Worm (Caenorhabditis elegans) whole organism, late embryonic: Measurements from ENCODE around the gene F41C6.7.

Experiments
- C08G9.2 ChIP-seq: sonication (generic microtip); optimal IDR thresholded peaks from 2 replicates; lab custom pipeline; 2016; ENCODE audit warnings: mild to moderate bottlenecking, missing genetic modification characterization, moderate library complexity, missing compliant biosample characterization
- F13H6.1 ChIP-seq: sonication (generic microtip); optimal IDR thresholded peaks from 2 replicates; lab custom pipeline; 2016; ENCODE audit warnings: missing genetic modification characterization, missing compliant biosample characterization
- K02D7.2 ChIP-seq: sonication (generic microtip); optimal IDR thresholded peaks from 2 replicates; lab custom pipeline; 2017; ENCODE audit warnings: mild to moderate bottlenecking, missing genetic modification characterization, missing compliant biosample characterization
- T23F11.4 ChIP-seq: fragments of 200-800 bp; sonication (Bioruptor generic); optimal IDR thresholded peaks from 2 replicates; lab custom pipeline; 2018; ENCODE audit warnings: mild to moderate bottlenecking, missing genetic modification characterization, missing compliant biosample characterization
- Y22D7AL.16 ChIP-seq: sonication (generic microtip); optimal IDR thresholded peaks from 2 replicates; lab custom pipeline; 2016; ENCODE audit warnings: missing genetic modification characterization, missing compliant biosample characterization
- ama-1 ChIP-seq: fragments of 150-350 bp; optimal IDR thresholded peaks from 2 replicates; lab custom pipeline; 2014
- ceh-18 ChIP-seq: sonication (generic microtip); optimal IDR thresholded peaks from 2 replicates; lab custom pipeline; 2016; ENCODE audit warnings: missing genetic modification characterization, missing compliant biosample characterization
- ceh-24 ChIP-seq: sonication (generic microtip); optimal IDR thresholded peaks from 2 replicates; lab custom pipeline; 2016; ENCODE audit warnings: mild to moderate bottlenecking, missing genetic modification characterization, missing compliant biosample characterization
- ceh-30 ChIP-seq: fragments of 150-350 bp; optimal IDR thresholded peaks from 2 replicates; lab custom pipeline; 2014; ENCODE audit warnings: missing biosample characterization, missing genetic modification characterization
- ceh-31 ChIP-seq: sonication (generic microtip); optimal IDR thresholded peaks from 2 replicates; lab custom pipeline; 2016; ENCODE audit warnings: missing genetic modification characterization, missing compliant biosample characterization
- ceh-34 ChIP-seq: sonication (generic microtip); optimal IDR thresholded peaks from 2 replicates; lab custom pipeline; 2016; ENCODE audit warnings: mild to moderate bottlenecking, missing genetic modification characterization, missing compliant biosample characterization
- ceh-48 ChIP-seq: sonication (generic microtip); optimal IDR thresholded peaks from 2 replicates; lab custom pipeline; 2016; ENCODE audit warnings: missing genetic modification characterization, inconsistent platforms, missing compliant biosample characterization
- ceh-9 ChIP-seq: sonication (generic microtip); optimal IDR thresholded peaks from 2 replicates; lab custom pipeline; 2016; ENCODE audit warnings: mild to moderate bottlenecking, missing genetic modification characterization, inconsistent platforms, missing compliant biosample characterization
- dmd-4 ChIP-seq: sonication (generic microtip); optimal IDR thresholded peaks from 2 replicates; lab custom pipeline; 2016; ENCODE audit warnings: borderline replicate concordance, missing genetic modification characterization, missing compliant biosample characterization
- elt-2 ChIP-seq: sonication (generic microtip); optimal IDR thresholded peaks from 2 replicates; lab custom pipeline; 2016; ENCODE audit warnings: missing genetic modification reagents, missing genetic modification characterization, missing compliant biosample characterization
- ets-4 ChIP-seq: sonication (generic microtip); optimal IDR thresholded peaks from 2 replicates; lab custom pipeline; 2016; ENCODE audit warnings: missing genetic modification characterization, missing compliant biosample characterization
- eyg-1 ChIP-seq: sonication (generic microtip); optimal IDR thresholded peaks from 2 replicates; lab custom pipeline; 2016; ENCODE audit warnings: missing genotype, missing genetic modification characterization, missing compliant biosample characterization
- gmeb-2 ChIP-seq: sonication (generic microtip); optimal IDR thresholded peaks from 2 replicates; lab custom pipeline; 2016; ENCODE audit warnings: missing genetic modification characterization, inconsistent platforms, missing compliant biosample characterization
- hlh-15 ChIP-seq: sonication (generic microtip); optimal IDR thresholded peaks from 2 replicates; lab custom pipeline; 2016; ENCODE audit warnings: missing genetic modification characterization, missing compliant biosample characterization
- hlh-6 ChIP-seq: sonication (generic microtip); optimal IDR thresholded peaks from 2 replicates; lab custom pipeline; 2016; ENCODE audit warnings: missing genotype, missing genetic modification characterization, missing compliant biosample characterization
- lim-6 ChIP-seq: sonication (generic microtip); optimal IDR thresholded peaks from 2 replicates; lab custom pipeline; 2016; ENCODE audit warnings: missing genetic modification characterization, missing compliant biosample characterization
- madf-2 ChIP-seq: sonication (generic microtip); optimal IDR thresholded peaks from 2 replicates; lab custom pipeline; 2017; ENCODE audit warnings: missing genetic modification characterization, missing compliant biosample characterization
- nfya-1 ChIP-seq: sonication (generic microtip); optimal IDR thresholded peaks from 2 replicates; lab custom pipeline; 2017; ENCODE audit warnings: missing genetic modification characterization, mild to moderate bottlenecking, missing compliant biosample characterization, antibody characterized with exemption, moderate library complexity
- nhr-11 ChIP-seq: fragments of 150-350 bp; optimal IDR thresholded peaks from 2 replicates; lab custom pipeline; 2014; ENCODE audit warnings: missing biosample characterization, missing genetic modification characterization
- npax-4 ChIP-seq: sonication (generic microtip); optimal IDR thresholded peaks from 2 replicates; lab custom pipeline; 2016; ENCODE audit warnings: missing genetic modification characterization, missing compliant biosample characterization
- pag-3 ChIP-seq: sonication (generic microtip); optimal IDR thresholded peaks from 2 replicates; lab custom pipeline; 2016; ENCODE audit warnings: missing compliant biosample characterization, missing genetic modification characterization, borderline replicate concordance
- pax-1 ChIP-seq: fragments of 150-350 bp; optimal IDR thresholded peaks from 2 replicates; lab custom pipeline; 2014; ENCODE audit warnings: missing biosample characterization, missing genetic modification characterization
- pha-2 ChIP-seq: sonication (generic microtip); optimal IDR thresholded peaks from 2 replicates; lab custom pipeline; 2017; ENCODE audit warnings: mild to moderate bottlenecking, missing genetic modification characterization, missing compliant biosample characterization
- pha-4 ChIP-seq: fragments of 150-350 bp; optimal IDR thresholded peaks from 2 replicates; lab custom pipeline; 2018; ENCODE audit warnings: missing biosample characterization, missing genetic modification reagents, missing genetic modification characterization
- pqm-1 ChIP-seq: sonication (generic microtip); optimal IDR thresholded peaks from 2 replicates; lab custom pipeline; 2016; ENCODE audit warnings: missing genetic modification characterization, missing compliant biosample characterization
- rnt-1 ChIP-seq: sonication (generic microtip); optimal IDR thresholded peaks from 2 replicates; lab custom pipeline; 2016; ENCODE audit warnings: missing genetic modification characterization, missing compliant biosample characterization
- sdc-2 ChIP-seq: sonication (generic microtip); optimal IDR thresholded peaks from 2 replicates; lab custom pipeline; 2016; ENCODE audit warnings: missing genotype, missing genetic modification characterization, missing compliant biosample characterization
- sox-2 ChIP-seq: fragments of 200-800 bp; sonication (Bioruptor generic); IDR thresholded peaks from 2 replicates; pipeline ENCODE4 v1.3.6; 2022; ENCODE audit warnings: missing genetic modification reagents, missing genetic modification characterization, missing compliant biosample characterization
- sox-4 ChIP-seq: sonication (generic microtip); optimal IDR thresholded peaks from 2 replicates; lab custom pipeline; 2017; ENCODE audit warnings: mild to moderate bottlenecking, missing genetic modification characterization, inconsistent platforms, missing compliant biosample characterization
- tbx-2 ChIP-seq: sonication (generic microtip); optimal IDR thresholded peaks from 2 replicates; lab custom pipeline; 2016; ENCODE audit warnings: missing genetic modification characterization, missing compliant biosample characterization
- unc-42 ChIP-seq: sonication (generic microtip); optimal IDR thresholded peaks from 2 replicates; lab custom pipeline; 2016; ENCODE audit warnings: missing genotype, missing genetic modification characterization, missing compliant biosample characterization
- unc-55 ChIP-seq: sonication (generic microtip); optimal IDR thresholded peaks from 2 replicates; lab custom pipeline; 2017; ENCODE audit warnings: missing biosample characterization, missing genetic modification reagents, missing genetic modification characterization

F41C6.7 gene

ce11 chrX:6845934-6846333, 39.1 kb downstream of the F41C6.7 start, which contains the start of gene C53B7.2:
C53B7.2 (plus strand) TSS chrX:6846234.
- TF ChIP-seq rnt-1 (tag; lab: Kevin White, UChicago), result no peak
- no peak for TF ChIP-seq pax-1 (tag; lab: Kevin White, UChicago)
- no peak for TF ChIP-seq Y22D7AL.16 (tag; lab: Kevin White, UChicago)
- TF ChIP-seq C08G9.2 (tag; lab: Kevin White, UChicago), result no peak
- TF ChIP-seq hlh-15 (tag; lab: Kevin White, UChicago), result no peak
- TF ChIP-seq unc-42 (tag; lab: Kevin White, UChicago), result no peak
- TF ChIP-seq dmd-4 (tag; lab: Kevin White, UChicago), result no peak
- no peak for TF ChIP-seq eyg-1 (tag; lab: Kevin White, UChicago)
- no peak for TF ChIP-seq elt-2 (tag; lab: Kevin White, UChicago)
- no peak for TF ChIP-seq ceh-24 (tag; lab: Kevin White, UChicago)
- no peak for TF ChIP-seq madf-2 (tag; lab: Kevin White, UChicago)
- TF ChIP-seq sox-2, result no peak
- TF ChIP-seq ceh-34 (tag; lab: Kevin White, UChicago), result no peak
- no peak for TF ChIP-seq ceh-9
- no peak for TF ChIP-seq tbx-2 (tag; lab: Kevin White, UChicago)
- no peak for TF ChIP-seq sox-4 (tag; lab: Kevin White, UChicago)
- no peak for TF ChIP-seq T23F11.4 (GFP tag; lab: Kevin White, UChicago)
- no peak for TF ChIP-seq ceh-30
- TF ChIP-seq hlh-6 (tag; lab: Kevin White, UChicago), result no peak
- no peak for TF ChIP-seq pha-2 (tag; lab: Kevin White, UChicago)

- no peak for TF ChIP-seq K02D7.2
Observed at ce11 chrX:6844394-6845072, 40.5 kb downstream of the F41C6.7 start, which contains the start of gene C53B7.3. C53B7.3 (plus strand) TSS chrX:6844755.

ce11 chrX:6840670-6841308, 44.3 kb downstream of the F41C6.7 start, which contains the start of the genes glr-6 and asg-2:
glr-6 (minus strand) TSS chrX:6840720.
asg-2 (plus strand) TSS chrX:6841258.
- no peak for TF ChIP-seq gmeb-2 (tag; lab: Kevin White, UChicago)
- peak; percentile 20 for TF ChIP-seq ceh-18 (tag; lab: Kevin White, UChicago)
- TF ChIP-seq nhr-11, result no peak
- peak; percentile 61 for TF ChIP-seq nfya-1
- TF ChIP-seq unc-55 (GFP tag; lab: Kevin White, UChicago), result no peak
- TF ChIP-seq sox-2, result no peak
- no peak for TF ChIP-seq pqm-1 (tag; lab: Kevin White, UChicago)
- peak; percentile 21 for TF ChIP-seq unc-42 (tag; lab: Kevin White, UChicago)
- peak; percentile 76 for TF ChIP-seq ceh-48 (tag; lab: Kevin White, UChicago)
- no peak for TF ChIP-seq pag-3 (tag; lab: Kevin White, UChicago)
- no peak for TF ChIP-seq F13H6.1 (tag; lab: Kevin White, UChicago)
- TF ChIP-seq npax-4 (tag; lab: Kevin White, UChicago), result no peak
- no peak for TF ChIP-seq sdc-2 (tag; lab: Kevin White, UChicago)
- peak; percentile 50 for TF ChIP-seq ceh-31
- no peak for TF ChIP-seq T23F11.4 (GFP tag; lab: Kevin White, UChicago)
- TF ChIP-seq lim-6, result no peak
- no peak for TF ChIP-seq ceh-24 (tag; lab: Kevin White, UChicago)
- peak; percentile 22 for TF ChIP-seq ceh-34 (tag; lab: Kevin White, UChicago)
- peak; percentile 3 for TF ChIP-seq elt-2 (tag; lab: Kevin White, UChicago)
- TF ChIP-seq ets-4 (tag; lab: Kevin White, UChicago), result peak; percentile 24
- no peak for TF ChIP-seq pha-4
- TF ChIP-seq ama-1, result no peak
- TF ChIP-seq hlh-15 (tag; lab: Kevin White, UChicago), result no peak
